Worm (Caenorhabditis elegans) whole organism, L1 larva: ENCODE data around the gene lnkn-1.
"Not testable (repeated sequence)": the region's sequence is repeated elsewhere in the genome, so short reads cannot be mapped to it uniquely, and the experiment has no call there.

Experiments used
- C04F5.9 ChIP-seq: sonication (generic microtip); optimal IDR thresholded peaks from 2 replicates; lab custom pipeline; 2016; ENCODE audit warnings: missing genetic modification characterization, missing compliant biosample characterization
- C16A3.4 ChIP-seq: fragments of 150-350 bp; optimal IDR thresholded peaks from 2 replicates; lab custom pipeline; 2014; ENCODE audit warnings: missing biosample characterization, missing genetic modification characterization
- C34B4.2 ChIP-seq: sonication (generic microtip); optimal IDR thresholded peaks from 2 replicates; lab custom pipeline; 2017; ENCODE audit warnings: mild to moderate bottlenecking, missing genetic modification characterization, missing compliant biosample characterization
- aha-1 ChIP-seq: fragments of 150-350 bp; optimal IDR thresholded peaks from 2 replicates; lab custom pipeline; 2014; ENCODE audit warnings: missing biosample characterization, missing genetic modification characterization
- blmp-1 ChIP-seq: fragments of 150-350 bp; optimal IDR thresholded peaks from 2 replicates; lab custom pipeline; 2014; ENCODE audit warnings: missing biosample characterization, missing genetic modification characterization
- ceh-63 ChIP-seq: fragments of 200-800 bp; sonication (Bioruptor generic); optimal IDR thresholded peaks from 2 replicates; lab custom pipeline; 2018; ENCODE audit warnings: mild to moderate bottlenecking, missing genetic modification characterization, missing compliant biosample characterization
- ceh-8 ChIP-seq: fragments of 200-800 bp; sonication (Bioruptor generic); optimal IDR thresholded peaks from 2 replicates; lab custom pipeline; 2018; ENCODE audit warnings: mild to moderate bottlenecking, missing genetic modification characterization, moderate library complexity, missing compliant biosample characterization
- ceh-82 ChIP-seq, 3 experiments: fragments of 150-350 bp in 1 of 3; sonication (generic microtip) in 2 of 3; optimal IDR thresholded peaks; 2 replicates each; lab custom pipeline; 2014 to 2017; ENCODE audit warnings: missing biosample characterization in 3 of 3, missing genetic modification characterization in 3 of 3
- ceh-90 ChIP-seq: sonication (generic microtip); optimal IDR thresholded peaks from 2 replicates; lab custom pipeline; 2016; ENCODE audit warnings: missing genetic modification characterization, missing compliant biosample characterization
- dpl-1 ChIP-seq, 3 experiments: fragments of 150-350 bp in 2 of 3; sonication (generic microtip) in 1 of 3; optimal IDR thresholded peaks; 2 replicates each; lab custom pipeline; 2014 to 2017; ENCODE audit warnings: missing biosample characterization in 3 of 3, missing genetic modification characterization in 3 of 3, missing genetic modification reagents in 3 of 3
- dsc-1 ChIP-seq: sonication (generic microtip); optimal IDR thresholded peaks from 2 replicates; lab custom pipeline; 2016; ENCODE audit warnings: mild to moderate bottlenecking, missing genetic modification characterization, missing compliant biosample characterization
- efl-1 ChIP-seq, 4 experiments: fragments of 150-350 bp; optimal IDR thresholded peaks in 3 of 4; peaks in 1 of 4; 1 replicate in 1 of 4; 2 replicates in 3 of 4; lab custom pipeline; 2014; ENCODE audit warnings: missing biosample characterization in 2 of 4, missing genetic modification characterization in 2 of 4, missing genetic modification reagents in 2 of 4
- egl-13 ChIP-seq: sonication (generic microtip); optimal IDR thresholded peaks from 2 replicates; lab custom pipeline; 2016; ENCODE audit warnings: missing genotype, missing genetic modification reagents, missing genetic modification characterization, missing compliant biosample characterization
- egl-27 ChIP-seq, 2 experiments: fragments of 150-350 bp in 1 of 2; sonication (generic microtip); optimal IDR thresholded peaks; 3 replicates each; lab custom pipeline; 2017 to 2018; ENCODE audit warnings: missing biosample characterization in 2 of 2, missing genetic modification characterization in 2 of 2, missing genetic modification reagents in 2 of 2
- elt-2 ChIP-seq: sonication (generic microtip); optimal IDR thresholded peaks from 2 replicates; lab custom pipeline; 2016; ENCODE audit warnings: missing genetic modification characterization, mild to moderate bottlenecking, inconsistent platforms, missing compliant biosample characterization, missing genetic modification reagents
- ets-5 ChIP-seq: fragments of 200-800 bp; sonication (Bioruptor generic); IDR thresholded peaks from 2 replicates; pipeline ENCODE4 v1.3.6; 2022; ENCODE audit warnings: missing genetic modification characterization, missing compliant biosample characterization
- fkh-10 ChIP-seq: sonication (generic microtip); optimal IDR thresholded peaks from 2 replicates; lab custom pipeline; 2017; ENCODE audit warnings: missing biosample characterization, missing genetic modification reagents, missing genetic modification characterization
- fkh-4 ChIP-seq: sonication (generic microtip); optimal IDR thresholded peaks from 2 replicates; lab custom pipeline; 2016; ENCODE audit warnings: missing compliant biosample characterization, missing genetic modification characterization, borderline replicate concordance
- fkh-8 ChIP-seq: sonication (generic microtip); optimal IDR thresholded peaks from 2 replicates; lab custom pipeline; 2016; ENCODE audit warnings: mild to moderate bottlenecking, missing genetic modification characterization, missing compliant biosample characterization
- hpl-2 ChIP-seq: fragments of 150-350 bp; optimal IDR thresholded peaks from 2 replicates; lab custom pipeline; 2014; ENCODE audit warnings: missing biosample characterization, missing genetic modification reagents, missing genetic modification characterization
- irx-1 ChIP-seq: sonication (generic microtip); optimal IDR thresholded peaks from 2 replicates; lab custom pipeline; 2016; ENCODE audit warnings: missing genetic modification characterization, missing compliant biosample characterization
- jun-1 ChIP-seq: fragments of 150-350 bp; optimal IDR thresholded peaks from 2 replicates; lab custom pipeline; 2014; ENCODE audit warnings: missing biosample characterization, missing genetic modification reagents, missing genetic modification characterization
- lin-15B ChIP-seq: fragments of 150-350 bp; sonication (generic microtip); optimal IDR thresholded peaks from 3 replicates; lab custom pipeline; 2014; ENCODE audit warnings: missing biosample characterization, missing genetic modification characterization
- lin-39 ChIP-seq: fragments of 150-350 bp; optimal IDR thresholded peaks from 2 replicates; lab custom pipeline; 2014; ENCODE audit warnings: missing biosample characterization, missing genetic modification reagents, missing genetic modification characterization
- lir-3 ChIP-seq: sonication (generic microtip); optimal IDR thresholded peaks from 2 replicates; lab custom pipeline; 2016; ENCODE audit warnings: mild to moderate bottlenecking, missing genetic modification characterization, moderate library complexity, missing compliant biosample characterization; ENCODE audit not compliant: poor library complexity
- nhr-12 ChIP-seq: sonication (generic microtip); optimal IDR thresholded peaks from 2 replicates; lab custom pipeline; 2017; ENCODE audit warnings: missing biosample characterization, missing genetic modification characterization
- nhr-20 ChIP-seq: sonication (generic microtip); optimal IDR thresholded peaks from 2 replicates; lab custom pipeline; 2016; ENCODE audit warnings: mild to moderate bottlenecking, missing genetic modification characterization, missing compliant biosample characterization
- nhr-237 ChIP-seq: fragments of 150-350 bp; optimal IDR thresholded peaks from 2 replicates; lab custom pipeline; 2014; ENCODE audit warnings: missing biosample characterization, missing genetic modification characterization
- nhr-71 ChIP-seq: sonication (generic microtip); optimal IDR thresholded peaks from 2 replicates; lab custom pipeline; 2016; ENCODE audit warnings: mild to moderate bottlenecking, missing genetic modification characterization, moderate library complexity, missing compliant biosample characterization
- nhr-76 ChIP-seq: sonication (generic microtip); optimal IDR thresholded peaks from 2 replicates; lab custom pipeline; 2017; ENCODE audit warnings: missing biosample characterization, missing genetic modification characterization
- nhr-77 ChIP-seq: fragments of 150-350 bp; optimal IDR thresholded peaks from 2 replicates; lab custom pipeline; 2014; ENCODE audit warnings: missing biosample characterization, missing genetic modification characterization
- nhr-85 ChIP-seq: sonication (generic microtip); peaks from one replicate; lab custom pipeline; 2016; ENCODE audit warnings: missing genetic modification characterization, inconsistent platforms, missing compliant biosample characterization
- pax-3 ChIP-seq: fragments of 200-800 bp; sonication (Bioruptor generic); optimal IDR thresholded peaks from 2 replicates; lab custom pipeline; 2018; ENCODE audit warnings: mild to moderate bottlenecking, missing genetic modification characterization, moderate library complexity, missing compliant biosample characterization
- pqm-1 ChIP-seq: sonication (generic microtip); optimal IDR thresholded peaks from 3 replicates; lab custom pipeline; 2017; ENCODE audit warnings: missing biosample characterization, missing genetic modification characterization
- sox-4 ChIP-seq: sonication (generic microtip); optimal IDR thresholded peaks from 2 replicates; lab custom pipeline; 2016; ENCODE audit warnings: missing genetic modification characterization, missing compliant biosample characterization
- sptf-1 ChIP-seq: fragments of 150-350 bp; optimal IDR thresholded peaks from 2 replicates; lab custom pipeline; 2014; ENCODE audit warnings: missing biosample characterization, missing genetic modification characterization
- sup-37 ChIP-seq: fragments of 200-800 bp; sonication (Bioruptor generic); optimal IDR thresholded peaks from 2 replicates; lab custom pipeline; 2018; ENCODE audit warnings: mild to moderate bottlenecking, missing genetic modification characterization, missing compliant biosample characterization
- swsn-7 ChIP-seq: sonication (generic microtip); optimal IDR thresholded peaks from 2 replicates; lab custom pipeline; 2016; ENCODE audit warnings: missing genetic modification characterization, missing compliant biosample characterization
- unc-130 ChIP-seq: fragments of 150-350 bp; optimal IDR thresholded peaks from 2 replicates; lab custom pipeline; 2017; ENCODE audit warnings: missing biosample characterization, missing genetic modification characterization, inconsistent platforms
- unc-86 ChIP-seq: sonication (generic microtip); optimal IDR thresholded peaks from 2 replicates; lab custom pipeline; 2016; ENCODE audit warnings: missing genetic modification characterization, missing compliant biosample characterization
- zag-1 ChIP-seq: fragments of 150-350 bp; optimal IDR thresholded peaks from 2 replicates; lab custom pipeline; 2014; ENCODE audit warnings: missing biosample characterization, missing genetic modification characterization
- zip-4 ChIP-seq: fragments of 200-800 bp; sonication (Bioruptor generic); optimal IDR thresholded peaks from 2 replicates; lab custom pipeline; 2018; ENCODE audit warnings: mild to moderate bottlenecking, missing genetic modification characterization, moderate library complexity, missing compliant biosample characterization
- ztf-11 ChIP-seq, 2 experiments: sonication (generic microtip); optimal IDR thresholded peaks; 2 replicates each; lab custom pipeline; 2016 to 2017; ENCODE audit warnings: missing genetic modification characterization in 2 of 2, missing biosample characterization in 1 of 2, missing compliant biosample characterization in 1 of 2
- ztf-4 ChIP-seq: fragments of 150-350 bp; optimal IDR thresholded peaks from 2 replicates; lab custom pipeline; 2014; ENCODE audit warnings: missing biosample characterization, missing genetic modification characterization

lnkn-1 gene

ce11 chrIII:8851961-8852360 lies 38.1 kb upstream of the lnkn-1 start, which contains the start of gene plg-1:
Gene plg-1, plus strand, starts transcription at chrIII:8852261.
- TF ChIP-seq ceh-8 (no peak), aha-1 (no peak), fkh-4 (no peak), hpl-2 (GFP tag; lab: Kevin White, UChicago) (no peak), nhr-12 (tag; lab: Kevin White, UChicago) (no peak), jun-1 (tag; lab: Kevin White, UChicago) (no peak), pqm-1 (tag; lab: Kevin White, UChicago) (no peak)

- TF ChIP-seq efl-1 (optimal IDR thresholded peaks at IDR 0.05; lab: Kevin White, UChicago), result not testable (repeated sequence)
- TF ChIP-seq efl-1 (GFP tag; optimal IDR thresholded peaks at IDR 0.05 in 1 of 2; lab: Kevin White, UChicago), result peak in 1 of 2 experiments; percentile 77
Measured at ce11 chrIII:8852402-8852801, 37.6 kb upstream of the lnkn-1 start.

DNA sequence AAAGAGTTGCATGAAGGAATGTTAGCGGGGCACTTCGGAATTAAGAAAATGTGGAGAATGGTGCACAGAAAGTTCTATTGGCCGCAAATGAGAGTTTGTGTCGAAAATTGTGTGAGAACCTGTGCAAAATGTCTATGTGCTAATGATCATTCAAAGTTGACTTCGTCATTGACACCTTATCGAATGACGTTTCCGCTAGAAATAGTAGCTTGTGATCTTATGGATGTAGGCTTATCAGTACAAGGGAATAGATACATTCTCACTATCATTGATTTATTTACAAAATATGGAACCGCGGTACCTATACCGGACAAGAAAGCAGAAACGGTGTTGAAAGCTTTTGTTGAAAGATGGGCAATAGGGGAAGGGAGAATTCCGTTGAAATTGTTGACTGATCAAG lies 31.5 kb upstream of the lnkn-1 start:
- no peak for TF ChIP-seq nhr-237 (tag; lab: Kevin White, UChicago)
- no peak for TF ChIP-seq sox-4 (tag; lab: Kevin White, UChicago)
- no peak for TF ChIP-seq efl-1 (optimal IDR thresholded peaks at IDR 0.05; lab: Kevin White, UChicago)
- TF ChIP-seq efl-1 (GFP tag; optimal IDR thresholded peaks at IDR 0.05 in 1 of 2; lab: Kevin White, UChicago), result peak in 1 of 2 experiments; percentile 65
- TF ChIP-seq, all 84 proteins: peak for 1

ce11 chrIII:8865294-8865766 lies 24.7 kb upstream of the lnkn-1 start:
- TF ChIP-seq ceh-8, result peak; percentile 55
- TF ChIP-seq C04F5.9 (tag; lab: Kevin White, UChicago), result peak; percentile 74
- TF ChIP-seq nhr-85 (tag; lab: Kevin White, UChicago), result peak; percentile 74
- TF ChIP-seq nhr-20, result peak; percentile 94
- no peak for TF ChIP-seq pqm-1 (tag; lab: Kevin White, UChicago)
- TF ChIP-seq fkh-10 (GFP tag; lab: Kevin White, UChicago), result no peak
- peak; percentile 40 for TF ChIP-seq hpl-2 (GFP tag; lab: Kevin White, UChicago)
- TF ChIP-seq ceh-82 (tag; optimal IDR thresholded peaks at IDR 0.05; lab: Kevin White, UChicago), result peak in 2 of 3 experiments; percentile 34 to 61
- TF ChIP-seq egl-27 (tag; optimal IDR thresholded peaks at IDR 0.05; lab: Kevin White, UChicago), result no peak
- TF ChIP-seq egl-13 (tag; lab: Kevin White, UChicago), result no peak
- no peak for TF ChIP-seq ceh-90 (tag; lab: Kevin White, UChicago)
- TF ChIP-seq unc-130, result peak; percentile 59
- TF ChIP-seq zip-4, result peak; percentile 35
- peak; percentile 41 for TF ChIP-seq elt-2 (tag; lab: Kevin White, UChicago)
- TF ChIP-seq fkh-8 (tag; lab: Kevin White, UChicago), result no peak
- TF ChIP-seq sptf-1 (tag; lab: Kevin White, UChicago), result no peak
- TF ChIP-seq pax-3, result no peak
- no peak for TF ChIP-seq dsc-1 (tag; lab: Kevin White, UChicago)
- peak; percentile 22 for TF ChIP-seq jun-1 (tag; lab: Kevin White, UChicago)
- no peak for TF ChIP-seq nhr-76 (tag; lab: Kevin White, UChicago)
- TF ChIP-seq C16A3.4 (tag; lab: Kevin White, UChicago), result no peak
- peak; percentile 7 for TF ChIP-seq lin-39 (tag; lab: Kevin White, UChicago)
- no peak for TF ChIP-seq nhr-77
- TF ChIP-seq efl-1 (optimal IDR thresholded peaks at IDR 0.05; lab: Kevin White, UChicago), result peak; percentile 38 to 45
- TF ChIP-seq efl-1 (GFP tag; optimal IDR thresholded peaks at IDR 0.05 in 1 of 2; lab: Kevin White, UChicago), result peak; percentile 36 to 91
- TF ChIP-seq zag-1 (tag; lab: Kevin White, UChicago), result no peak
- peak in 2 of 3 experiments; percentile 18 to 40 for TF ChIP-seq dpl-1 (GFP tag; optimal IDR thresholded peaks at IDR 0.05; lab: Kevin White, UChicago)
- no peak for TF ChIP-seq ets-5 (GFP tag; lab: Robert Waterston, UW)
- no peak for TF ChIP-seq nhr-12 (tag; lab: Kevin White, UChicago)
- peak; percentile 29 for TF ChIP-seq blmp-1 (tag; lab: Kevin White, UChicago)
- TF ChIP-seq irx-1 (tag; lab: Kevin White, UChicago), result no peak
- TF ChIP-seq lir-3 (tag; lab: Kevin White, UChicago), result peak; percentile 55
- peak; percentile 78 for TF ChIP-seq swsn-7
- TF ChIP-seq ztf-11 (tag; optimal IDR thresholded peaks at IDR 0.05; lab: Kevin White, UChicago), result peak in 1 of 2 experiments; percentile 36
- no peak for TF ChIP-seq sox-4 (tag; lab: Kevin White, UChicago)
- peak; percentile 56 for TF ChIP-seq ztf-4 (tag; lab: Kevin White, UChicago)
- peak; percentile 2 for TF ChIP-seq lin-15B (tag; lab: Kevin White, UChicago)
- TF ChIP-seq nhr-71 (tag; lab: Kevin White, UChicago), result peak; percentile 93
- peak; percentile 60 for TF ChIP-seq C34B4.2 (tag; lab: Kevin White, UChicago)
- peak; percentile 62 for TF ChIP-seq sup-37 (GFP tag; lab: Kevin White, UChicago)
- TF ChIP-seq ceh-63, result no peak
- TF ChIP-seq unc-86, result no peak
